Worm (Caenorhabditis elegans) whole organism, young adult: ENCODE measurements around the gene K11D12.13.

Experiments used
- lin-54 ChIP-seq: fragments of 200-800 bp; sonication (Bioruptor generic); optimal IDR thresholded peaks from 2 replicates; lab custom pipeline; 2018; ENCODE audit warnings: mild to moderate bottlenecking, missing genetic modification characterization, missing compliant biosample characterization
- lsl-1 ChIP-seq: fragments of 200-800 bp; sonication (Bioruptor generic); optimal IDR thresholded peaks from 2 replicates; lab custom pipeline; 2018; ENCODE audit warnings: mild to moderate bottlenecking, missing genetic modification characterization, moderate library complexity, missing compliant biosample characterization

ce11 chrV:5016728-5017127 is 16.5 kb upstream of the K11D12.13 start:
- TF ChIP-seq lsl-1 (GFP tag; lab: Kevin White, UChicago) (no peak), lin-54 (GFP tag; lab: Kevin White, UChicago) (no peak)
